Fruit fly (Drosophila melanogaster): ENCODE results near the gene ERp44.
A peak's percentile ranks its signal among the peaks of the same experiment; 100 is the strongest.

The ERp44 gene

DNA sequence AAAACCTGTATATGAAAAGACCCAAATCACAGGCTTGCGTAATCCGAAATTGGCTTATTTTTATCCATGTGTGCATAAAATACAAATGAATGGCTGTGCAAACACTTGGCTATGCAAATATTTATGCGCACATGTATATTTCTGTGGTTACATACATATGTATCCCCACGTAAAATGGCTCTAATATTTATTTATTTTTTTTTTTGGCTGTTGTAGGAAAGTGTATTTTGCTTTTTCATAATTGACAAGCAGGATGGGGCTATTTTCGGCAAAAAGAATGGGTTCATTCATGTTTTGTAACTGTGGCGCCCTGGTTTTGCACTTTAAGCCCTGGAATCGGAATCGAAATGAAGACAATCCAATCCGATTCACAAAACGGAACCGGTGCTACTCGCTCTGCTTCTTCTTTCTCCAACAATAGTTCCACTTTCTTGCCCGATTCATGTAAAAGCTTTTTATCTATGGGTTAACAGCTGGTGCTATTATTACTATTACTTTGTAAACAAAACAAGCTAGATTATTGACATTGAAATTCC is 37.7 kb upstream of the ERp44 start (continued):
- TF ChIP-seq CG5245 (GFP tag; optimal IDR thresholded peaks at IDR 0.05) (peak; percentile 38), ato (GFP tag; IDR thresholded peaks at IDR 0.05; ENCODE audit: partially characterized antibody) (no peak), Doc3 (GFP tag; IDR thresholded peaks at IDR 0.05; ENCODE audit: partially characterized antibody) (no peak), CG6654 (GFP tag; optimal IDR thresholded peaks at IDR 0.05) (peak; percentile 46), CG8359 (GFP tag; optimal IDR thresholded peaks at IDR 0.05; ENCODE audit: borderline replicate concordance) (no peak), CG18599 (GFP tag; optimal IDR thresholded peaks at IDR 0.05) (peak; percentile 82), CG12219 (GFP tag; optimal IDR thresholded peaks at IDR 0.05) (peak; percentile 48), CG4730 (GFP tag; IDR thresholded peaks at IDR 0.05) (peak; percentile 59), kay (GFP tag; optimal IDR thresholded peaks at IDR 0.05) (peak; percentile 49), ewg (GFP tag; optimal IDR thresholded peaks at IDR 0.05) (peak; percentile 40), hb (GFP tag; IDR thresholded peaks at IDR 0.05; ENCODE audit: partially characterized antibody) (no peak), chif (GFP tag; optimal IDR thresholded peaks at IDR 0.05) (peak; percentile 33 to 53), CG11504 (tag; optimal IDR thresholded peaks at IDR 0.05) (no peak), Oli (tag; optimal IDR thresholded peaks at IDR 0.05) (peak; percentile 62), pita (GFP tag; optimal IDR thresholded peaks at IDR 0.05) (no peak), CG7372 (GFP tag; IDR thresholded peaks at IDR 0.05) (peak; percentile 55; the same call in 1 of the 2 replicates), CG10959 (GFP tag; IDR thresholded peaks at IDR 0.05) (peak; percentile 58; the same call in 1 of the 2 replicates), CG4707 (GFP tag; optimal IDR thresholded peaks at IDR 0.05) (peak; percentile 14), grn (GFP tag; optimal IDR thresholded peaks at IDR 0.05) (no peak), Dip2 (GFP tag; IDR thresholded peaks at IDR 0.05) (no peak), amos (GFP tag; IDR thresholded peaks at IDR 0.05; ENCODE audit: partially characterized antibody) (peak; percentile 43; the same call in 1 of the 2 replicates), tll (GFP tag; optimal IDR thresholded peaks at IDR 0.05) (no peak), TFAM (GFP tag; optimal IDR thresholded peaks at IDR 0.05) (no peak), Hr78 (GFP tag; optimal IDR thresholded peaks at IDR 0.05) (no peak), sima (GFP tag; optimal IDR thresholded peaks at IDR 0.05) (peak; percentile 39), Adf1 (GFP tag; IDR thresholded peaks at IDR 0.05) (peak; percentile 22; the same call in 1 of the 2 replicates), phol (tag; optimal IDR thresholded peaks at IDR 0.05) (peak; percentile 17), Antp (GFP tag; optimal IDR thresholded peaks at IDR 0.05) (peak; percentile 66), CG14860 (GFP tag; IDR thresholded peaks at IDR 0.05; ENCODE audit: partially characterized antibody) (no peak), H2.0 (GFP tag; IDR thresholded peaks at IDR 0.05) (peak; percentile 61), CG10565 (GFP tag; optimal IDR thresholded peaks at IDR 0.05) (no peak), CoRest (tag; optimal IDR thresholded peaks at IDR 0.05) (peak; percentile 73), CG16863 (GFP tag; optimal IDR thresholded peaks at IDR 0.05) (peak; percentile 66), CG2875 (GFP tag; optimal IDR thresholded peaks at IDR 0.05) (peak; percentile 59), br (optimal IDR thresholded peaks at IDR 0.05) (no peak), sob (GFP tag; IDR thresholded peaks at IDR 0.05) (peak; percentile 74), CrebB (tag; optimal IDR thresholded peaks at IDR 0.05) (no peak), CG13287 (GFP tag; IDR thresholded peaks at IDR 0.05; ENCODE audit: partially characterized antibody) (peak; percentile 19; the same call in 1 of the 2 replicates), CG7786 (GFP tag; optimal IDR thresholded peaks at IDR 0.05) (peak; percentile 66), kni (GFP tag; optimal IDR thresholded peaks at IDR 0.05) (peak; percentile 49), CG43689 (GFP tag; IDR thresholded peaks at IDR 0.05) (no peak), HLH3B (GFP tag; IDR thresholded peaks at IDR 0.05) (peak; percentile 76), CG7556 (GFP tag; optimal IDR thresholded peaks at IDR 0.05) (peak; percentile 68), ase (GFP tag; IDR thresholded peaks at IDR 0.05) (peak; percentile 75), ash1 (GFP tag; optimal IDR thresholded peaks at IDR 0.05) (no peak), MESR4 (GFP tag; optimal IDR thresholded peaks at IDR 0.05) (peak; percentile 17), vnd (GFP tag; IDR thresholded peaks at IDR 0.05; ENCODE audit: partially characterized antibody) (no peak), schlank (tag; optimal IDR thresholded peaks at IDR 0.05) (peak; percentile 64), Hey (tag; optimal IDR thresholded peaks at IDR 0.05) (no peak)

All from whole organism, embryonic.